Fruit fly (Drosophila melanogaster) whole organism: ENCODE data around the gene Doc2.

Experiments used
- CG8478 ChIP-seq: fragments of >200 bp; optimal IDR thresholded peaks from 2 replicates; lab custom pipeline; 2018; ENCODE audit warnings: inconsistent platforms
- Dll ChIP-seq: fragments of >200 bp; optimal IDR thresholded peaks from 2 replicates; lab custom pipeline; 2017
- EcR ChIP-seq, 2 experiments: fragments of >200 bp; optimal IDR thresholded peaks; 2 replicates each; lab custom pipeline; 2017; ENCODE audit warnings: missing biosample characterization in 2 of 2, missing genetic modification characterization in 2 of 2, missing genetic modification reagents in 2 of 2
- psq ChIP-seq: fragments of >200 bp; optimal IDR thresholded peaks from 2 replicates; lab custom pipeline; 2017
- usp ChIP-seq: fragments of >200 bp; optimal IDR thresholded peaks from 2 replicates; lab custom pipeline; 2017; ENCODE audit warnings: missing biosample characterization, missing genetic modification characterization, mixed read lengths

DNA sequence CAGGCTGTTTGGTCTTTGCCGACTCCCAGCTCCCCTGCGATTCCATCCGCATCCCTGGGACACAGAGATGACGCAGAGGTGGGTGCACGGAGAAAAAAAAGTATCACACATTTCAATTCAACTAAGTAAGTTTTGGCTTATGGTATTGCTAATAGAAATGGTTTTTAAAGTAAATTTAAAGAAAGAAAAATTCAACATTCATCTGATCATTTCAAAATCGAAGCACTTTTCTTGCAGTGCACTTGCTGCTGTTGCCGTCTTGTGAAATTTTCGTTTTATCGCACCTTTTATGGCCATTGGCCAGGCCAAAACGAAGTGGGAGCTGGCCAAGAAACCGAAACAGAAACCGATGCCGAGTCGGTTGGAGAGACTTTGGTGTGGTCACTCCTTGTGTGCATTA is 26.3 kb upstream of the Doc2 start:
- TF ChIP-seq psq (lab: Kevin White, UChicago): no peak
- no peak for TF ChIP-seq EcR (GFP tag; optimal IDR thresholded peaks at IDR 0.05; lab: Kevin White, UChicago)
- TF ChIP-seq Dll (lab: Kevin White, UChicago): no peak
- no peak for TF ChIP-seq CG8478 (lab: Kevin White, UChicago)
- no peak for TF ChIP-seq usp
